Fruit fly (Drosophila melanogaster) whole organism, embryonic: Measurements from ENCODE around the gene CG14971.

Experiments
- Aef1 ChIP-seq: fragments of 200-800 bp; sonication (Bioruptor generic); IDR thresholded peaks from 3 replicates; pipeline ENCODE4 v1.3.6; 2022; ENCODE audit warnings: missing biosample characterization, missing genetic modification characterization
- Atf-2 ChIP-seq: fragments of 200-800 bp; sonication (Bioruptor generic); optimal IDR thresholded peaks from 2 replicates; lab custom pipeline; 2016; ENCODE audit warnings: missing biosample characterization, missing genetic modification characterization
- CG11085 ChIP-seq: fragments of 200-800 bp; sonication (Bioruptor generic); IDR thresholded peaks from 2 replicates; pipeline ENCODE4 v1.3.6; 2022; ENCODE audit warnings: missing biosample characterization, missing genetic modification characterization
- CG11093 ChIP-seq: fragments of 200-800 bp; sonication (Bioruptor generic); IDR thresholded peaks from 3 replicates; pipeline ENCODE4 v1.3.6; 2022; ENCODE audit warnings: missing biosample characterization, missing genetic modification characterization
- CG11456 ChIP-seq: fragments of 200-800 bp; sonication (Bioruptor generic); IDR thresholded peaks from 3 replicates; pipeline ENCODE4 v1.3.6; 2022; ENCODE audit warnings: missing biosample characterization, missing genetic modification characterization
- CG13296 ChIP-seq: fragments of 200-800 bp; sonication (Bioruptor generic); optimal IDR thresholded peaks from 3 replicates; lab custom pipeline; 2018; ENCODE audit warnings: missing biosample characterization, mild to moderate bottlenecking, missing genetic modification characterization
- CG14050 ChIP-seq: fragments of 200-800 bp; sonication (Bioruptor generic); IDR thresholded peaks from 3 replicates; pipeline ENCODE4 v1.3.6; 2022; ENCODE audit warnings: missing biosample characterization, missing genetic modification characterization
- CG16863 ChIP-seq: fragments of 200-800 bp; sonication (Bioruptor generic); optimal IDR thresholded peaks from 3 replicates; lab custom pipeline; 2016; ENCODE audit warnings: missing biosample characterization, missing genetic modification characterization
- CG17328 ChIP-seq: fragments of 200-800 bp; sonication (Bioruptor generic); IDR thresholded peaks from 2 replicates; pipeline ENCODE4 v1.3.6; 2022; ENCODE audit warnings: missing biosample characterization, missing genetic modification characterization
- CG17829 ChIP-seq: fragments of 200-800 bp; optimal IDR thresholded peaks from 2 replicates; lab custom pipeline; 2019; ENCODE audit warnings: missing biosample characterization, mild to moderate bottlenecking, missing genetic modification characterization, moderate library complexity
- CG1832 ChIP-seq: fragments of 200-800 bp; sonication (Bioruptor generic); optimal IDR thresholded peaks from 2 replicates; lab custom pipeline; 2017; ENCODE audit warnings: missing biosample characterization, mild to moderate bottlenecking, missing genetic modification characterization, inconsistent platforms
- CG2199 ChIP-seq: fragments of 200-800 bp; sonication (Bioruptor generic); IDR thresholded peaks from 3 replicates; pipeline ENCODE4 v1.3.6; 2022; ENCODE audit warnings: missing biosample characterization, missing genetic modification characterization
- CG2678 ChIP-seq: fragments of 200-800 bp; sonication (Bioruptor generic); optimal IDR thresholded peaks from 3 replicates; lab custom pipeline; 2019; ENCODE audit warnings: missing biosample characterization, mild to moderate bottlenecking, missing genetic modification characterization, moderate library complexity
- CG31388 ChIP-seq: fragments of 200-800 bp; sonication (Bioruptor generic); optimal IDR thresholded peaks from 2 replicates; lab custom pipeline; 2016; ENCODE audit warnings: missing biosample characterization, missing genetic modification characterization
- CG33213 ChIP-seq: fragments of 200-800 bp; sonication (Bioruptor generic); optimal IDR thresholded peaks from 3 replicates; lab custom pipeline; 2016; ENCODE audit warnings: missing biosample characterization, missing genetic modification characterization
- CG34376 ChIP-seq: fragments of 200-800 bp; sonication (Bioruptor generic); optimal IDR thresholded peaks from 2 replicates; lab custom pipeline; 2018; ENCODE audit warnings: missing biosample characterization, mild to moderate bottlenecking, missing genetic modification characterization
- CG4707 ChIP-seq: fragments of 200-800 bp; sonication (Bioruptor generic); optimal IDR thresholded peaks from 2 replicates; lab custom pipeline; 2018; ENCODE audit warnings: missing biosample characterization, mild to moderate bottlenecking, missing genetic modification characterization, moderate library complexity
- CG4730 ChIP-seq: fragments of 200-800 bp; sonication (Bioruptor generic); IDR thresholded peaks from 2 replicates; pipeline ENCODE4 v1.3.6; 2022; ENCODE audit warnings: missing biosample characterization, missing genetic modification characterization
- CG7556 ChIP-seq: fragments of 200-800 bp; sonication (Bioruptor generic); optimal IDR thresholded peaks from 2 replicates; lab custom pipeline; 2017; ENCODE audit warnings: missing biosample characterization, mild to moderate bottlenecking, missing genetic modification characterization
- CG8281 ChIP-seq: fragments of 200-800 bp; sonication (Bioruptor generic); optimal IDR thresholded peaks from 2 replicates; lab custom pipeline; 2018; ENCODE audit warnings: missing biosample characterization, mild to moderate bottlenecking, missing genetic modification characterization, moderate library complexity
- CG9932 ChIP-seq: fragments of 200-800 bp; sonication (Bioruptor generic); IDR thresholded peaks from 2 replicates; pipeline ENCODE4 v1.3.6; 2022; ENCODE audit warnings: missing biosample characterization, missing genetic modification characterization
- Drgx ChIP-seq: fragments of 200-800 bp; sonication (Bioruptor generic); IDR thresholded peaks from 2 replicates; pipeline ENCODE4 v1.3.6; 2022; ENCODE audit warnings: missing biosample characterization, missing genetic modification characterization
- Ets97D ChIP-seq: fragments of 200-800 bp; sonication (Bioruptor generic); optimal IDR thresholded peaks from 3 replicates; lab custom pipeline; 2016; ENCODE audit warnings: missing biosample characterization, missing genetic modification characterization
- HmgZ ChIP-seq: fragments of 200-800 bp; sonication (Bioruptor generic); optimal IDR thresholded peaks from 2 replicates; lab custom pipeline; 2018; ENCODE audit warnings: missing biosample characterization, mild to moderate bottlenecking, missing genetic modification characterization
- Hsf ChIP-seq: fragments of 200-800 bp; sonication (Bioruptor generic); optimal IDR thresholded peaks from 3 replicates; lab custom pipeline; 2016; ENCODE audit warnings: missing biosample characterization, missing genetic modification characterization
- Lhr ChIP-seq: fragments of 200-800 bp; sonication (Bioruptor generic); optimal IDR thresholded peaks from 3 replicates; lab custom pipeline; 2017; ENCODE audit warnings: mild to moderate bottlenecking, missing biosample characterization, missing genetic modification reagents, missing genetic modification characterization
- Med ChIP-seq: fragments of 200-800 bp; sonication (Bioruptor generic); peaks from one replicate; lab custom pipeline; 2016; ENCODE audit warnings: missing biosample characterization, missing genetic modification characterization, mild to moderate bottlenecking, inconsistent platforms, moderate library complexity
- Sox102F ChIP-seq: fragments of 200-800 bp; sonication (Bioruptor generic); optimal IDR thresholded peaks from 2 replicates; lab custom pipeline; 2018; ENCODE audit warnings: missing biosample characterization, mild to moderate bottlenecking, missing genetic modification characterization, moderate library complexity
- abd-A ChIP-seq: fragments of 200-800 bp; sonication (Bioruptor generic); optimal IDR thresholded peaks from 3 replicates; lab custom pipeline; 2019; ENCODE audit warnings: missing biosample characterization, mild to moderate bottlenecking, missing genetic modification characterization, moderate library complexity
- bsh ChIP-seq, 2 experiments: fragments of 200-800 bp; sonication (Bioruptor generic); optimal IDR thresholded peaks; 2 replicates each; lab custom pipeline; 2017 to 2018; ENCODE audit warnings: mild to moderate bottlenecking in 2 of 2, missing biosample characterization in 2 of 2, missing genetic modification characterization in 2 of 2, moderate library complexity in 1 of 2
- cas ChIP-seq: fragments of 200-800 bp; sonication (Bioruptor generic); IDR thresholded peaks from 2 replicates; pipeline ENCODE4 v1.3.6; 2022; ENCODE audit warnings: missing biosample characterization, missing genetic modification characterization
- cwo ChIP-seq: fragments of 200-800 bp; sonication (Bioruptor generic); optimal IDR thresholded peaks from 3 replicates; lab custom pipeline; 2017; ENCODE audit warnings: missing biosample characterization, missing genetic modification characterization, mild to moderate bottlenecking, moderate library complexity, missing genetic modification reagents
- dmrt11E ChIP-seq: fragments of 200-800 bp; sonication (Bioruptor generic); optimal IDR thresholded peaks from 3 replicates; lab custom pipeline; 2018; ENCODE audit warnings: missing biosample characterization, mild to moderate bottlenecking, missing genetic modification characterization, moderate library complexity
- grau ChIP-seq: fragments of 200-800 bp; optimal IDR thresholded peaks from 3 replicates; lab custom pipeline; 2019; ENCODE audit warnings: missing biosample characterization, mild to moderate bottlenecking, missing genetic modification characterization, moderate library complexity
- ind ChIP-seq: fragments of 200-800 bp; sonication (Bioruptor generic); optimal IDR thresholded peaks from 3 replicates; lab custom pipeline; 2016; ENCODE audit warnings: missing biosample characterization, missing genetic modification characterization
- kah ChIP-seq: fragments of 200-800 bp; sonication (Bioruptor generic); optimal IDR thresholded peaks from 2 replicates; lab custom pipeline; 2018; ENCODE audit warnings: missing biosample characterization, mild to moderate bottlenecking, missing genetic modification characterization
- klu ChIP-seq: fragments of 200-800 bp; sonication (Bioruptor generic); IDR thresholded peaks from 2 replicates; pipeline ENCODE4 v1.3.6; 2022; ENCODE audit warnings: missing biosample characterization, missing genetic modification characterization
- lbe ChIP-seq: fragments of 200-800 bp; sonication (Bioruptor generic); optimal IDR thresholded peaks from 2 replicates; lab custom pipeline; 2016; ENCODE audit warnings: missing biosample characterization, mild to moderate bottlenecking, missing genetic modification characterization
- pnt ChIP-seq: fragments of 200-800 bp; sonication (Bioruptor generic); optimal IDR thresholded peaks from 3 replicates; lab custom pipeline; 2016; ENCODE audit warnings: missing biosample characterization, missing genetic modification characterization
- pzg ChIP-seq: fragments of 200-800 bp; sonication (Bioruptor generic); optimal IDR thresholded peaks from 3 replicates; lab custom pipeline; 2018; ENCODE audit warnings: missing biosample characterization, mild to moderate bottlenecking, missing genetic modification characterization, moderate library complexity
- sens ChIP-seq: fragments of 200-800 bp; sonication (Bioruptor generic); peaks from one replicate; lab custom pipeline; 2016; ENCODE audit warnings: missing biosample characterization, missing genetic modification characterization
- toy ChIP-seq: fragments of 200-800 bp; sonication (Bioruptor generic); IDR thresholded peaks from 2 replicates; pipeline ENCODE4 v1.3.6; 2022; ENCODE audit warnings: missing biosample characterization, missing genetic modification characterization

The CG14971 gene

dm6 chr3L:3444246-3444785 is 26.8 kb downstream of the CG14971 start (continued):
- no peak for TF ChIP-seq CG31388 (GFP tag; lab: Kevin White, UChicago)
- TF ChIP-seq dmrt11E (tag; lab: Kevin White, UChicago), result no peak

dm6 chr3L:3442751-3443524 is 28.2 kb downstream of the CG14971 start:
- peak; percentile 12 for TF ChIP-seq Med (GFP tag; lab: Kevin White, UChicago)
- peak in 1 of 2 experiments; percentile 3 for TF ChIP-seq bsh (GFP tag; optimal IDR thresholded peaks at IDR 0.05; lab: Kevin White, UChicago)
- peak; percentile 18 for TF ChIP-seq sens
- no peak for TF ChIP-seq CG34376 (GFP tag; lab: Kevin White, UChicago)

dm6 chr3L:3441763-3442673 is 29.1 kb downstream of the CG14971 start:
- peak in 1 of 2 experiments; percentile 43 for TF ChIP-seq bsh (GFP tag; optimal IDR thresholded peaks at IDR 0.05; lab: Kevin White, UChicago)
- TF ChIP-seq Aef1 (GFP tag; lab: Robert Waterston, UW), result no peak
- no peak for TF ChIP-seq CG4707 (GFP tag; lab: Kevin White, UChicago)
- peak; percentile 2 for TF ChIP-seq CG1832 (GFP tag; lab: Kevin White, UChicago)
- TF ChIP-seq CG11085 (GFP tag; lab: Robert Waterston, UW), result 0 out of 2 replicates have a peak, but pooled peaks have one; percentile 40
- no peak for TF ChIP-seq Sox102F (GFP tag; lab: Kevin White, UChicago)
- TF ChIP-seq klu (GFP tag; lab: Robert Waterston, UW), result no peak
- 0 out of 3 replicates have a peak, but pooled peaks have one; percentile 19 for TF ChIP-seq CG11456 (GFP tag; lab: Robert Waterston, UW)
- no peak for TF ChIP-seq CG17829
- TF ChIP-seq CG17328 (GFP tag; lab: Robert Waterston, UW), result no peak
- no peak for TF ChIP-seq toy
- TF ChIP-seq abd-A (tag; lab: Kevin White, UChicago), result no peak
- TF ChIP-seq pnt (GFP tag; lab: Kevin White, UChicago), result no peak
- TF ChIP-seq CG14050 (GFP tag; lab: Robert Waterston, UW), result no peak
- no peak for TF ChIP-seq ind (GFP tag; lab: Kevin White, UChicago)
- no peak for TF ChIP-seq CG7556 (GFP tag; lab: Kevin White, UChicago)
- no peak for TF ChIP-seq pzg (GFP tag; lab: Kevin White, UChicago)
- TF ChIP-seq lbe, result peak; percentile 18
- no peak for TF ChIP-seq Lhr (GFP tag; lab: Kevin White, UChicago)
- no peak for TF ChIP-seq CG9932 (GFP tag; lab: Robert Waterston, UW)
- no peak for TF ChIP-seq Med (GFP tag; lab: Kevin White, UChicago)

dm6 chr3L:3440116-3440515 is 31.0 kb downstream of the CG14971 start:
- TF ChIP-seq cas (GFP tag; lab: Robert Waterston, UW) (no peak), CG8281 (no peak), CG2199 (GFP tag; lab: Robert Waterston, UW) (no peak), CG4730 (GFP tag; lab: Robert Waterston, UW) (no peak), kah (GFP tag; lab: Kevin White, UChicago) (no peak), grau (tag; lab: Kevin White, UChicago) (peak; percentile 19), CG2678 (peak; percentile 0), Hsf (no peak), cwo (GFP tag; lab: Kevin White, UChicago) (no peak), CG33213 (no peak), Drgx (GFP tag; lab: Robert Waterston, UW) (0 out of 2 replicates have a peak, but pooled peaks have one; percentile 39), CG13296 (GFP tag; lab: Kevin White, UChicago) (no peak), Atf-2 (no peak), pnt (GFP tag; lab: Kevin White, UChicago) (no peak), CG11093 (GFP tag; lab: Robert Waterston, UW) (no peak), CG16863 (GFP tag; lab: Kevin White, UChicago) (no peak), HmgZ (tag; lab: Kevin White, UChicago) (no peak), Ets97D (GFP tag; lab: Kevin White, UChicago) (no peak)
